Fruit fly (Drosophila melanogaster): ENCODE measurements around the gene CG4168.

Gene CG4168

dm6 chr2L:15113234-15113916 is 86.9 kb downstream of the CG4168 start, which contains the start of gene stc (continued):
- TF ChIP-seq mirr (GFP tag; optimal IDR thresholded peaks at IDR 0.05): peak; percentile 32
- TF ChIP-seq da (GFP tag; optimal IDR thresholded peaks at IDR 0.05): peak; percentile 32
- TF ChIP-seq Bdp1 (GFP tag; optimal IDR thresholded peaks at IDR 0.05): no peak
- peak; percentile 38 for TF ChIP-seq Side (GFP tag; optimal IDR thresholded peaks at IDR 0.05)
- TF ChIP-seq zf30C (GFP tag; optimal IDR thresholded peaks at IDR 0.05): peak; percentile 8
- TF ChIP-seq zen2 (GFP tag; IDR thresholded peaks at IDR 0.05; ENCODE audit: partially characterized antibody): peak; percentile 67
- TF ChIP-seq CG31441 (GFP tag; IDR thresholded peaks at IDR 0.05): 0 out of 2 replicates have a peak, but pooled peaks have one; percentile 33

Measured in whole organism, embryonic.